Fruit fly (Drosophila melanogaster): ENCODE measurements around the gene CG7573.

Gene CG7573

dm6 chr3L:11278448-11279320 is 32.9 kb upstream of the CG7573 start (continued):
- TF ChIP-seq tna (GFP tag; IDR thresholded peaks at IDR 0.05; ENCODE audit: partially characterized antibody), result no peak
- no peak for TF ChIP-seq CG3726 (GFP tag; IDR thresholded peaks at IDR 0.05)
- no peak for TF ChIP-seq CG18011 (GFP tag; optimal IDR thresholded peaks at IDR 0.05)
- TF ChIP-seq Trl (optimal IDR thresholded peaks at IDR 0.05), result no peak
- TF ChIP-seq Trl (GFP tag; optimal IDR thresholded peaks at IDR 0.05), result no peak
- TF ChIP-seq CG8924 (tag; optimal IDR thresholded peaks at IDR 0.05), result peak; percentile 33
- no peak for TF ChIP-seq Doc3 (GFP tag; IDR thresholded peaks at IDR 0.05; ENCODE audit: partially characterized antibody)
- TF ChIP-seq CG9609 (GFP tag; optimal IDR thresholded peaks at IDR 0.05), result no peak
- TF ChIP-seq Sry-δ (GFP tag; optimal IDR thresholded peaks at IDR 0.05), result no peak
- no peak for TF ChIP-seq Scr (GFP tag; IDR thresholded peaks at IDR 0.05; ENCODE audit: partially characterized antibody)
- no peak for TF ChIP-seq CG11723 (GFP tag; optimal IDR thresholded peaks at IDR 0.05)
- 0 out of 3 replicates have a peak, but pooled peaks have one; percentile 14 for TF ChIP-seq Mrtf (GFP tag; IDR thresholded peaks at IDR 0.05)
- no peak for TF ChIP-seq CG2129 (GFP tag; IDR thresholded peaks at IDR 0.05; ENCODE audit: partially characterized antibody)
- no peak for TF ChIP-seq kah (GFP tag; optimal IDR thresholded peaks at IDR 0.05)
- TF ChIP-seq Rx (GFP tag; IDR thresholded peaks at IDR 0.05), result no peak
- TF ChIP-seq B-H2 (GFP tag; optimal IDR thresholded peaks at IDR 0.05), result no peak
- no peak for TF ChIP-seq disco-r (GFP tag; optimal IDR thresholded peaks at IDR 0.05)
- TF ChIP-seq Hr39 (optimal IDR thresholded peaks at IDR 0.05), result no peak
- no peak for TF ChIP-seq CG7372 (GFP tag; IDR thresholded peaks at IDR 0.05)
- no peak for TF ChIP-seq Six4 (GFP tag; optimal IDR thresholded peaks at IDR 0.05)
- TF ChIP-seq CG30403 (GFP tag; optimal IDR thresholded peaks at IDR 0.05), result peak; percentile 38
- no peak for TF ChIP-seq Hr78 (GFP tag; optimal IDR thresholded peaks at IDR 0.05)
- TF ChIP-seq CG6654 (GFP tag; optimal IDR thresholded peaks at IDR 0.05), result no peak
- no peak for TF ChIP-seq Lpt (GFP tag; optimal IDR thresholded peaks at IDR 0.05)
- TF ChIP-seq da (GFP tag; optimal IDR thresholded peaks at IDR 0.05), result no peak
- TF ChIP-seq CG33213 (GFP tag; optimal IDR thresholded peaks at IDR 0.05), result no peak
- TF ChIP-seq Hmr (GFP tag; optimal IDR thresholded peaks at IDR 0.05), result no peak
- TF ChIP-seq run (tag; optimal IDR thresholded peaks at IDR 0.05), result no peak
- TF ChIP-seq Xbp1 (GFP tag; optimal IDR thresholded peaks at IDR 0.05), result peak; percentile 29
- no peak for TF ChIP-seq CG16779 (GFP tag; IDR thresholded peaks at IDR 0.05)
- TF ChIP-seq Sry-β (GFP tag; optimal IDR thresholded peaks at IDR 0.05), result no peak
- TF ChIP-seq rib (GFP tag; IDR thresholded peaks at IDR 0.05), result 0 out of 2 replicates have a peak, but pooled peaks have one; percentile 41
- TF ChIP-seq CG8359 (GFP tag; optimal IDR thresholded peaks at IDR 0.05; ENCODE audit: borderline replicate concordance), result no peak
- no peak for TF ChIP-seq tap (tag; optimal IDR thresholded peaks at IDR 0.05)
- peak; percentile 50 for TF ChIP-seq Ssrp (tag; optimal IDR thresholded peaks at IDR 0.05)
- peak; percentile 14; the same call in 1 of the 3 replicates for TF ChIP-seq dysf (GFP tag; IDR thresholded peaks at IDR 0.05)
- TF ChIP-seq Nf-YB (GFP tag; optimal IDR thresholded peaks at IDR 0.05), result peak; percentile 21
- TF ChIP-seq CG30020 (tag; optimal IDR thresholded peaks at IDR 0.05), result no peak
- no peak for TF ChIP-seq CG14710 (tag; optimal IDR thresholded peaks at IDR 0.05)
- TF ChIP-seq CG11398 (GFP tag; optimal IDR thresholded peaks at IDR 0.05), result no peak
- no peak for TF ChIP-seq Ravus (GFP tag; IDR thresholded peaks at IDR 0.05)
- TF ChIP-seq crp (GFP tag; optimal IDR thresholded peaks at IDR 0.05), result no peak
- TF ChIP-seq CG14050 (GFP tag; IDR thresholded peaks at IDR 0.05), result no peak
- TF ChIP-seq Hmx (GFP tag; optimal IDR thresholded peaks at IDR 0.05), result no peak
- peak; percentile 36 for TF ChIP-seq CG14014 (GFP tag; IDR thresholded peaks at IDR 0.05)
- no peak for TF ChIP-seq CG7271 (tag; optimal IDR thresholded peaks at IDR 0.05)
- TF ChIP-seq bcd (GFP tag; optimal IDR thresholded peaks at IDR 0.05), result peak; percentile 30
- no peak for TF ChIP-seq bigmax (GFP tag; optimal IDR thresholded peaks at IDR 0.05)
- no peak for TF ChIP-seq YL-1 (GFP tag; optimal IDR thresholded peaks at IDR 0.05)

Measured in whole organism, embryonic.